Fruit fly (Drosophila melanogaster) whole organism, embryonic: ENCODE results near the gene CG5376.

Source experiments
- BtbVII ChIP-seq: fragments of 200-800 bp; sonication (Bioruptor generic); optimal IDR thresholded peaks from 3 replicates; lab custom pipeline; 2017; ENCODE audit warnings: missing biosample characterization, mild to moderate bottlenecking, missing genetic modification characterization
- CG10147 ChIP-seq: fragments of 200-800 bp; sonication (Bioruptor generic); optimal IDR thresholded peaks from 2 replicates; lab custom pipeline; 2019; ENCODE audit warnings: missing biosample characterization, mild to moderate bottlenecking, missing genetic modification characterization, moderate library complexity
- CG11695 ChIP-seq: fragments of 200-800 bp; sonication (Bioruptor generic); IDR thresholded peaks from 3 replicates; pipeline ENCODE4 v1.3.6; 2022; ENCODE audit warnings: missing biosample characterization, missing genetic modification characterization
- CG12071 ChIP-seq: fragments of 200-800 bp; sonication (Bioruptor generic); optimal IDR thresholded peaks from 3 replicates; lab custom pipeline; 2018; ENCODE audit warnings: missing biosample characterization, mild to moderate bottlenecking, missing genetic modification characterization
- CG1233 ChIP-seq: fragments of 200-800 bp; sonication (Bioruptor generic); optimal IDR thresholded peaks from 4 replicates; lab custom pipeline; 2018; ENCODE audit warnings: missing biosample characterization, mild to moderate bottlenecking, missing genetic modification characterization
- CG12769 ChIP-seq: fragments of 200-800 bp; sonication (Bioruptor generic); optimal IDR thresholded peaks from 2 replicates; lab custom pipeline; 2019; ENCODE audit warnings: missing biosample characterization, mild to moderate bottlenecking, missing genetic modification characterization, moderate library complexity
- CG13287 ChIP-seq: fragments of 200-800 bp; sonication (Bioruptor generic); IDR thresholded peaks from 2 replicates; pipeline ENCODE4 v1.3.6; 2022; ENCODE audit warnings: missing biosample characterization, missing genetic modification characterization; ENCODE audit not compliant: partially characterized antibody
- CG13296 ChIP-seq: fragments of 200-800 bp; sonication (Bioruptor generic); optimal IDR thresholded peaks from 3 replicates; lab custom pipeline; 2018; ENCODE audit warnings: missing biosample characterization, mild to moderate bottlenecking, missing genetic modification characterization
- CG13424 ChIP-seq: fragments of 200-800 bp; sonication (Bioruptor generic); optimal IDR thresholded peaks from 2 replicates; lab custom pipeline; 2019; ENCODE audit warnings: missing biosample characterization, mild to moderate bottlenecking, missing genetic modification characterization, moderate library complexity
- CG13775 ChIP-seq: fragments of 200-800 bp; sonication (Bioruptor generic); optimal IDR thresholded peaks from 3 replicates; lab custom pipeline; 2017; ENCODE audit warnings: missing biosample characterization, mild to moderate bottlenecking, missing genetic modification characterization
- CG15514 ChIP-seq: fragments of 200-800 bp; sonication (Bioruptor generic); optimal IDR thresholded peaks from 3 replicates; lab custom pipeline; 2017; ENCODE audit warnings: missing biosample characterization, missing genetic modification characterization, mild to moderate bottlenecking, moderate library complexity, missing genetic modification reagents
- CG17361 ChIP-seq: fragments of 200-800 bp; sonication (Bioruptor generic); IDR thresholded peaks from 3 replicates; pipeline ENCODE4 v1.3.6; 2022; ENCODE audit warnings: missing biosample characterization, missing genetic modification characterization
- CG17385 ChIP-seq: fragments of 200-800 bp; sonication (Bioruptor generic); optimal IDR thresholded peaks from 3 replicates; lab custom pipeline; 2018; ENCODE audit warnings: missing biosample characterization, mild to moderate bottlenecking, missing genetic modification characterization
- CG2120 ChIP-seq: fragments of 200-800 bp; sonication (Bioruptor generic); optimal IDR thresholded peaks from 3 replicates; lab custom pipeline; 2016; ENCODE audit warnings: missing biosample characterization, missing genetic modification characterization
- CG2202 ChIP-seq: fragments of 200-800 bp; sonication (Bioruptor generic); optimal IDR thresholded peaks from 2 replicates; lab custom pipeline; 2018; ENCODE audit warnings: missing biosample characterization, mild to moderate bottlenecking, missing genetic modification characterization
- CG2678 ChIP-seq: fragments of 200-800 bp; sonication (Bioruptor generic); optimal IDR thresholded peaks from 3 replicates; lab custom pipeline; 2019; ENCODE audit warnings: missing biosample characterization, mild to moderate bottlenecking, missing genetic modification characterization, moderate library complexity
- CG34422 ChIP-seq: fragments of 200-800 bp; sonication (Bioruptor generic); IDR thresholded peaks from 3 replicates; pipeline ENCODE4 v1.3.6; 2022; ENCODE audit warnings: missing biosample characterization, missing genetic modification characterization
- CG42726 ChIP-seq: fragments of 200-800 bp; sonication (Bioruptor generic); IDR thresholded peaks from 2 replicates; pipeline ENCODE4 v1.3.6; 2022; ENCODE audit warnings: missing biosample characterization, missing genetic modification characterization; ENCODE audit not compliant: partially characterized antibody
- CG4328 ChIP-seq: fragments of 200-800 bp; sonication (Bioruptor generic); optimal IDR thresholded peaks from 3 replicates; lab custom pipeline; 2017; ENCODE audit warnings: missing biosample characterization, missing genetic modification reagents, missing genetic modification characterization
- CG6254 ChIP-seq: fragments of 200-800 bp; sonication (Bioruptor generic); optimal IDR thresholded peaks from 3 replicates; lab custom pipeline; 2017; ENCODE audit warnings: mild to moderate bottlenecking, missing biosample characterization, missing genetic modification reagents, missing genetic modification characterization
- CG6765 ChIP-seq: fragments of 200-800 bp; sonication (Bioruptor generic); optimal IDR thresholded peaks from 3 replicates; lab custom pipeline; 2017; ENCODE audit warnings: missing biosample characterization, mild to moderate bottlenecking, missing genetic modification characterization
- CG6813 ChIP-seq: fragments of 200-800 bp; sonication (Bioruptor generic); optimal IDR thresholded peaks from 2 replicates; lab custom pipeline; 2017; ENCODE audit warnings: missing biosample characterization, missing genetic modification characterization, mild to moderate bottlenecking, moderate library complexity, missing genetic modification reagents
- CG7271 ChIP-seq: fragments of 200-800 bp; sonication (Bioruptor generic); optimal IDR thresholded peaks from 2 replicates; lab custom pipeline; 2018; ENCODE audit warnings: missing biosample characterization, mild to moderate bottlenecking, missing genetic modification characterization, moderate library complexity
- CG7839 ChIP-seq: fragments of 200-800 bp; sonication (Bioruptor generic); optimal IDR thresholded peaks from 3 replicates; lab custom pipeline; 2018; ENCODE audit warnings: missing biosample characterization, mild to moderate bottlenecking, missing genetic modification characterization, moderate library complexity
- CG9727 ChIP-seq: fragments of 200-800 bp; sonication (Bioruptor generic); optimal IDR thresholded peaks from 3 replicates; lab custom pipeline; 2017; ENCODE audit warnings: missing biosample characterization, mild to moderate bottlenecking, missing genetic modification characterization
- D ChIP-seq, 2 experiments: fragments of 200-800 bp in 1 of 2; fragments of >200 bp in 1 of 2; sonication (Bioruptor generic) in 1 of 2; optimal IDR thresholded peaks; 2 replicates in 1 of 2; 3 replicates in 1 of 2; lab custom pipeline; 2017; ENCODE audit warnings: mild to moderate bottlenecking in 1 of 2, missing biosample characterization in 1 of 2, missing genetic modification characterization in 1 of 2, missing genetic modification reagents in 1 of 2
- Dbx ChIP-seq: fragments of 200-800 bp; sonication (Bioruptor generic); IDR thresholded peaks from 3 replicates; pipeline ENCODE4 v1.3.6; 2022; ENCODE audit warnings: missing biosample characterization, missing genetic modification characterization
- Dip2 ChIP-seq: fragments of 200-800 bp; sonication (Bioruptor generic); IDR thresholded peaks from 2 replicates; pipeline ENCODE4 v1.3.6; 2022; ENCODE audit warnings: missing biosample characterization, missing genetic modification characterization
- Eip74EF ChIP-seq, 2 experiments: fragments of 200-800 bp in 1 of 2; fragments of >200 bp in 1 of 2; sonication (Bioruptor generic) in 1 of 2; optimal IDR thresholded peaks; 2 replicates each; lab custom pipeline; 2017 to 2019; ENCODE audit warnings: missing biosample characterization in 2 of 2, missing genetic modification characterization in 2 of 2, mild to moderate bottlenecking in 1 of 2, moderate library complexity in 1 of 2
- Med ChIP-seq: fragments of 200-800 bp; sonication (Bioruptor generic); peaks from one replicate; lab custom pipeline; 2016; ENCODE audit warnings: missing biosample characterization, missing genetic modification characterization, mild to moderate bottlenecking, inconsistent platforms, moderate library complexity
- NFAT ChIP-seq: fragments of 200-800 bp; sonication (Bioruptor generic); IDR thresholded peaks from 2 replicates; pipeline ENCODE4 v1.3.6; 2022; ENCODE audit warnings: missing biosample characterization, missing genetic modification characterization
- NfI ChIP-seq: fragments of 200-800 bp; sonication (Bioruptor generic); optimal IDR thresholded peaks from 3 replicates; lab custom pipeline; 2018; ENCODE audit warnings: missing biosample characterization, mild to moderate bottlenecking, missing genetic modification characterization, moderate library complexity
- Rfx ChIP-seq: fragments of 200-800 bp; sonication (Bioruptor generic); IDR thresholded peaks from 2 replicates; pipeline ENCODE4 v1.3.6; 2022; ENCODE audit warnings: missing biosample characterization, missing genetic modification characterization
- Sry-δ ChIP-seq: fragments of 200-800 bp; sonication (Bioruptor generic); optimal IDR thresholded peaks from 2 replicates; lab custom pipeline; 2016; ENCODE audit warnings: missing biosample characterization, missing genetic modification characterization
- Xrp1 ChIP-seq: fragments of 200-800 bp; sonication (Bioruptor generic); IDR thresholded peaks from 2 replicates; pipeline ENCODE4 v1.3.6; 2022; ENCODE audit warnings: missing biosample characterization, missing genetic modification characterization
- cad ChIP-seq: fragments of >200 bp; optimal IDR thresholded peaks from 2 replicates; lab custom pipeline; 2017; ENCODE audit warnings: missing biosample characterization, missing genetic modification characterization
- cwo ChIP-seq: fragments of 200-800 bp; sonication (Bioruptor generic); optimal IDR thresholded peaks from 3 replicates; lab custom pipeline; 2017; ENCODE audit warnings: missing biosample characterization, missing genetic modification characterization, mild to moderate bottlenecking, moderate library complexity, missing genetic modification reagents
- dmrt99B ChIP-seq: fragments of 200-800 bp; sonication (Bioruptor generic); optimal IDR thresholded peaks from 2 replicates; lab custom pipeline; 2018; ENCODE audit warnings: missing biosample characterization, mild to moderate bottlenecking, missing genetic modification characterization, moderate library complexity
- ftz-f1 ChIP-seq: fragments of 200-800 bp; sonication (Bioruptor generic); optimal IDR thresholded peaks from 2 replicates; lab custom pipeline; 2016; ENCODE audit warnings: missing biosample characterization, missing genetic modification characterization
- gfzf ChIP-seq: fragments of 200-800 bp; sonication (Bioruptor generic); optimal IDR thresholded peaks from 2 replicates; lab custom pipeline; 2016; ENCODE audit warnings: missing biosample characterization, mild to moderate bottlenecking, missing genetic modification characterization, moderate library complexity
- h ChIP-seq: fragments of >200 bp; optimal IDR thresholded peaks from 2 replicates; lab custom pipeline; 2017
- jumu ChIP-seq: fragments of 200-800 bp; sonication (Bioruptor generic); optimal IDR thresholded peaks from 3 replicates; lab custom pipeline; 2016; ENCODE audit warnings: missing biosample characterization, missing genetic modification characterization
- kay ChIP-seq: fragments of 200-800 bp; sonication (Bioruptor generic); optimal IDR thresholded peaks from 2 replicates; lab custom pipeline; 2016; ENCODE audit warnings: missing biosample characterization, missing genetic modification characterization
- lab ChIP-seq: fragments of 200-800 bp; sonication (Bioruptor generic); optimal IDR thresholded peaks from 3 replicates; lab custom pipeline; 2017; ENCODE audit warnings: missing biosample characterization, missing genetic modification characterization, mild to moderate bottlenecking, moderate library complexity, missing genetic modification reagents
- nerfin-2 ChIP-seq: fragments of 200-800 bp; sonication (Bioruptor generic); IDR thresholded peaks from 2 replicates; pipeline ENCODE4 v1.3.6; 2022; ENCODE audit warnings: missing biosample characterization, missing genetic modification characterization; ENCODE audit not compliant: partially characterized antibody
- tup ChIP-seq: fragments of 200-800 bp; sonication (Bioruptor generic); optimal IDR thresholded peaks from 2 replicates; lab custom pipeline; 2016; ENCODE audit warnings: missing biosample characterization, mild to moderate bottlenecking, missing genetic modification characterization, moderate library complexity
- wdn ChIP-seq: fragments of 200-800 bp; sonication (Bioruptor generic); IDR thresholded peaks from 2 replicates; pipeline ENCODE4 v1.3.6; 2022; ENCODE audit warnings: missing biosample characterization, missing genetic modification characterization
- wek ChIP-seq: fragments of 200-800 bp; sonication (Bioruptor generic); optimal IDR thresholded peaks from 3 replicates; lab custom pipeline; 2018; ENCODE audit warnings: missing biosample characterization, mild to moderate bottlenecking, missing genetic modification characterization, moderate library complexity

CG5376 gene

dm6 chr3R:22464611-22465113, 24.1 kb downstream of the CG5376 start, which contains the start of gene CG7054 (continued):
- TF ChIP-seq CG1233 (GFP tag; lab: Kevin White, UChicago), result peak; percentile 13
- TF ChIP-seq Eip74EF (GFP tag; optimal IDR thresholded peaks at IDR 0.05; lab: Kevin White, UChicago), result peak in 1 of 2 experiments; percentile 43
- TF ChIP-seq CG11695 (GFP tag; lab: Robert Waterston, UW), result 0 out of 3 replicates have a peak, but pooled peaks have one; percentile 24
- TF ChIP-seq Sry-δ, result no peak
- TF ChIP-seq CG34422, result no peak
- no peak for TF ChIP-seq CG12769 (tag; lab: Kevin White, UChicago)
- TF ChIP-seq Med, result peak; percentile 74
- TF ChIP-seq CG10147 (GFP tag; lab: Kevin White, UChicago), result peak; percentile 14
- TF ChIP-seq wek (GFP tag; lab: Kevin White, UChicago), result peak; percentile 9
- TF ChIP-seq CG17361, result peak; percentile 35; the same call in 2 of the 3 replicates
- TF ChIP-seq CG6765 (GFP tag; lab: Kevin White, UChicago), result peak; percentile 31
- peak; percentile 6 for TF ChIP-seq CG6813
- no peak for TF ChIP-seq NFAT (GFP tag; lab: Robert Waterston, UW)
- no peak for TF ChIP-seq dmrt99B (tag; lab: Kevin White, UChicago)
- peak; percentile 45 for TF ChIP-seq CG13296 (GFP tag; lab: Kevin White, UChicago)
- TF ChIP-seq CG2678, result peak; percentile 61
- peak; percentile 9 for TF ChIP-seq CG13775 (GFP tag; lab: Kevin White, UChicago)
- peak; percentile 6 for TF ChIP-seq CG6254
- peak; percentile 48 for TF ChIP-seq CG2120 (GFP tag; lab: Kevin White, UChicago)
- TF ChIP-seq CG15514 (GFP tag; lab: Kevin White, UChicago), result peak; percentile 42
- no peak for TF ChIP-seq wdn (GFP tag; lab: Robert Waterston, UW)
- peak; percentile 47 for TF ChIP-seq BtbVII (GFP tag; lab: Kevin White, UChicago)
- TF ChIP-seq NfI (GFP tag; lab: Kevin White, UChicago), result peak; percentile 48
- TF ChIP-seq cwo (GFP tag; lab: Kevin White, UChicago), result peak; percentile 61
- no peak for TF ChIP-seq CG9727 (GFP tag; lab: Kevin White, UChicago)
- TF ChIP-seq Dbx (GFP tag; lab: Robert Waterston, UW), result 0 out of 3 replicates have a peak, but pooled peaks have one; percentile 23
- peak; percentile 20 for TF ChIP-seq CG17385
- no peak for TF ChIP-seq Dip2 (GFP tag; lab: Robert Waterston, UW)
- TF ChIP-seq CG13424, result peak; percentile 27
- TF ChIP-seq kay (GFP tag; lab: Kevin White, UChicago), result peak; percentile 90
- TF ChIP-seq jumu, result no peak
- TF ChIP-seq CG4328 (GFP tag; lab: Kevin White, UChicago), result peak; percentile 6
- peak; percentile 17; the same call in 1 of the 2 replicates for TF ChIP-seq Rfx
- no peak for TF ChIP-seq CG7271 (tag; lab: Kevin White, UChicago)
- peak; percentile 61 for TF ChIP-seq gfzf
- peak; percentile 37; the same call in 1 of the 2 replicates for TF ChIP-seq CG13287 (GFP tag; lab: Robert Waterston, UW)
- TF ChIP-seq ftz-f1 (GFP tag; lab: Kevin White, UChicago), result no peak
- no peak for TF ChIP-seq nerfin-2 (GFP tag; lab: Robert Waterston, UW)
- no peak for TF ChIP-seq CG42726 (GFP tag; lab: Robert Waterston, UW)
- TF ChIP-seq Xrp1 (GFP tag; lab: Robert Waterston, UW), result no peak
- TF ChIP-seq D (optimal IDR thresholded peaks at IDR 0.05; lab: Kevin White, UChicago), result no peak
- TF ChIP-seq D (GFP tag; optimal IDR thresholded peaks at IDR 0.05; lab: Kevin White, UChicago), result no peak
- peak; percentile 64 for TF ChIP-seq CG12071
- TF ChIP-seq CG7839 (tag; lab: Kevin White, UChicago), result peak; percentile 53
- TF ChIP-seq tup, result no peak
- TF ChIP-seq lab (GFP tag; lab: Kevin White, UChicago), result peak; percentile 50
- TF ChIP-seq cad (GFP tag; lab: Kevin White, UChicago), result no peak
- TF ChIP-seq CG2202, result no peak
- no peak for TF ChIP-seq h (lab: Kevin White, UChicago)
